Worm (Caenorhabditis elegans): ENCODE measurements around the gene Y54G2A.45.
A peak's percentile ranks its signal among the peaks of the same experiment; 100 is the strongest.

The Y54G2A.45 gene

DNA sequence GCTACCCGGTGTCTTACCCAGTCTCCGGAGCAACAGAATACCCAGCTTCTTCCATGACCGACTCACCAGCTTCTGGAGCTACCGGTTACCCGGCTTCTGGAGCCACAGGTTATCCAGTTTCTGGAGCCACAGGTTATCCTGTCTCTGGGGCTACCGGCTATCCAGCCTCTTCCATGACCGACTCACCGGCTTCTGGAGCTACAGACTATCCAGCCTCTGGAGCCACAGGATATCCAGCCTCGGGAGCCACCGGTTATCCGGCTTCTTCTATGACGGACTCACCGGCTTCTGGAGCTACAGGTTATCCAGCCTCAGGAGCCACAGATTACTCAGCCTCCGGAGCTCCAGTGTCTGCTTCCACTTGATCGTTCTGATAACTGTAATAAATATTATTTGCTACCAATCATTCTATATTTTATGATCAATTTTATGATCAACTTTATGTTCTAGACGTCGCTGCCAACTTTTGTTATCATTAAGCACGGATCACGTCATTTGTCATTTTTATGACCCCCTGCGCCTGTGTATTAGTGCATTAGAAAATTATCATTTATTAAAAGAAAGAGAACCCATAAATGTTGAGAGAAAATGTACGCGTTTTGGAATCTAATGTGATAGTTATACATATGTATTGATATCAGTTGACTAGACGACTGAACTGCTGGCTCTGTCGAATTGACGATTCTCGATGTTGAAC, 49.5 kb downstream of the Y54G2A.45 start:
- peak; percentile 66 for TF ChIP-seq zfh-2 (GFP tag; conservative IDR thresholded peaks at IDR 0.05)
- TF ChIP-seq rpc-1 (optimal IDR thresholded peaks at IDR 0.05) = no peak
- TF ChIP-seq rpc-1 (tag; optimal IDR thresholded peaks at IDR 0.05) = no peak
- peak; percentile 28; the same call in 1 of the 2 replicates for TF ChIP-seq egrh-3 (GFP tag; IDR thresholded peaks at IDR 0.05)
- TF ChIP-seq unc-62 (GFP tag; optimal IDR thresholded peaks at IDR 0.05) = peak; percentile 16
- no peak for TF ChIP-seq mxl-1 (tag; optimal IDR thresholded peaks at IDR 0.05)
- no peak for TF ChIP-seq lin-35 (GFP tag; optimal IDR thresholded peaks at IDR 0.05)
- TF ChIP-seq ceh-100 (GFP tag; IDR thresholded peaks at IDR 0.05) = no peak
- TF ChIP-seq pha-4 (tag; optimal IDR thresholded peaks at IDR 0.05) = no peak
- TF ChIP-seq ceh-58 (GFP tag; IDR thresholded peaks at IDR 0.05) = no peak
- TF ChIP-seq attf-6 (GFP tag; IDR thresholded peaks at IDR 0.05) = no peak
- TF ChIP-seq let-526 (GFP tag; IDR thresholded peaks at IDR 0.05) = no peak
- TF ChIP-seq atf-7 (tag; optimal IDR thresholded peaks at IDR 0.05) = peak; percentile 2
- TF ChIP-seq nhr-80 (tag; optimal IDR thresholded peaks at IDR 0.05) = peak; percentile 79
- TF ChIP-seq mcd-1 (GFP tag; IDR thresholded peaks at IDR 0.05) = no peak
- TF ChIP-seq ztf-6 (GFP tag; IDR thresholded peaks at IDR 0.05) = no peak
- no peak for TF ChIP-seq rcor-1 (GFP tag; IDR thresholded peaks at IDR 0.05)
- no peak for TF ChIP-seq F49E8.2 (tag; optimal IDR thresholded peaks at IDR 0.05; ENCODE audit: insufficient read depth)
- TF ChIP-seq B0035.1 (tag; optimal IDR thresholded peaks at IDR 0.05) = no peak
- no peak for TF ChIP-seq aptf-3 (GFP tag; IDR thresholded peaks at IDR 0.05)
- no peak for TF ChIP-seq lag-1 (GFP tag; IDR thresholded peaks at IDR 0.05)
- no peak for TF ChIP-seq madf-6 (GFP tag; IDR thresholded peaks at IDR 0.05)
- TF ChIP-seq him-1 (tag; optimal IDR thresholded peaks at IDR 0.05) = no peak
- no peak for TF ChIP-seq ets-4 (GFP tag; optimal IDR thresholded peaks at IDR 0.05)
- TF ChIP-seq Y53G8AR.9 (GFP tag; conservative IDR thresholded peaks at IDR 0.05) = no peak
- no peak for TF ChIP-seq madf-8 (GFP tag; conservative IDR thresholded peaks at IDR 0.05)
- no peak for TF ChIP-seq athp-1 (tag; optimal IDR thresholded peaks at IDR 0.05)
- TF ChIP-seq ekl-4 (GFP tag; IDR thresholded peaks at IDR 0.05) = no peak
- no peak for TF ChIP-seq ztf-22 (GFP tag; optimal IDR thresholded peaks at IDR 0.05)
- no peak for TF ChIP-seq hlh-12 (tag; optimal IDR thresholded peaks at IDR 0.05)
- no peak for TF ChIP-seq ceh-40 (GFP tag; IDR thresholded peaks at IDR 0.05)
- TF ChIP-seq let-607 (tag; optimal IDR thresholded peaks at IDR 0.05) = no peak
- TF ChIP-seq hmg-20 (GFP tag; IDR thresholded peaks at IDR 0.05) = no peak
- no peak for TF ChIP-seq tbp1 (GFP tag; optimal IDR thresholded peaks at IDR 0.05)
